Comparison of ENCODE assay signal across 1 worm cellular context in genomic region chrX:8136276-8136891, ce11.
TF ChIP-seq lines count a peak whose summit lies in the region.

Gene C02B8.6, minus strand, starts transcription at chrX:8136326.

TF ChIP-seq in whole organism, L1 larva, 84 proteins besides CTCF, POLR2A, EP300 and RAD21 (continued from another document):
- TF ChIP-seq pag-3 (tag; optimal IDR thresholded peaks at IDR 0.05; lab: Kevin White, UChicago; ENCODE audit: borderline replicate concordance, insufficient read depth) (no peak), lsy-2 (tag; optimal IDR thresholded peaks at IDR 0.05; lab: Kevin White, UChicago) (peak; percentile 9 to 65), egl-27 (tag; optimal IDR thresholded peaks at IDR 0.05; lab: Kevin White, UChicago) (no peak), zip-4 (GFP tag; optimal IDR thresholded peaks at IDR 0.05; lab: Kevin White, UChicago) (no peak), nhr-28 (tag; optimal IDR thresholded peaks at IDR 0.05; lab: Kevin White, UChicago) (no peak), vab-15 (tag; optimal IDR thresholded peaks at IDR 0.05; lab: Kevin White, UChicago) (no peak), aha-1 (tag; optimal IDR thresholded peaks at IDR 0.05; lab: Kevin White, UChicago) (no peak), C34B4.2 (tag; optimal IDR thresholded peaks at IDR 0.05; lab: Kevin White, UChicago) (no peak), alr-1 (tag; optimal IDR thresholded peaks at IDR 0.05; lab: Kevin White, UChicago; ENCODE audit: borderline replicate concordance) (no peak), aly-2 (tag; optimal IDR thresholded peaks at IDR 0.05; lab: Kevin White, UChicago) (no peak), nhr-84 (tag; optimal IDR thresholded peaks at IDR 0.05; lab: Kevin White, UChicago) (no peak), skn-1 (tag; optimal IDR thresholded peaks at IDR 0.05; lab: Kevin White, UChicago) (no peak), nhr-85 (tag; lab: Kevin White, UChicago) (no peak), hlh-4 (tag; optimal IDR thresholded peaks at IDR 0.05; lab: Kevin White, UChicago) (no peak), nhr-71 (tag; optimal IDR thresholded peaks at IDR 0.05; lab: Kevin White, UChicago) (peak; percentile 50), elt-3 (tag; optimal IDR thresholded peaks at IDR 0.05; lab: Kevin White, UChicago) (peak in 1 of 6 experiments; percentile 21), irx-1 (tag; optimal IDR thresholded peaks at IDR 0.05; lab: Kevin White, UChicago) (peak; percentile 17), hpl-2 (GFP tag; optimal IDR thresholded peaks at IDR 0.05; lab: Kevin White, UChicago) (no peak), grh-1 (GFP tag; IDR thresholded peaks at IDR 0.05; lab: Robert Waterston, UW) (no peak), ceh-8 (GFP tag; optimal IDR thresholded peaks at IDR 0.05; lab: Kevin White, UChicago) (no peak), mab-9 (GFP tag; IDR thresholded peaks at IDR 0.05; lab: Robert Waterston, UW) (no peak), dsc-1 (tag; optimal IDR thresholded peaks at IDR 0.05; lab: Kevin White, UChicago) (peak; percentile 13), C16A3.4 (tag; optimal IDR thresholded peaks at IDR 0.05; lab: Kevin White, UChicago) (peak; percentile 42), ztf-11 (tag; optimal IDR thresholded peaks at IDR 0.05; lab: Kevin White, UChicago) (no peak), nhr-11 (tag; optimal IDR thresholded peaks at IDR 0.05; lab: Kevin White, UChicago) (no peak), efl-3 (GFP tag; optimal IDR thresholded peaks at IDR 0.05; lab: Kevin White, UChicago) (no peak), snpc-4 (tag; optimal IDR thresholded peaks at IDR 0.05; lab: Kevin White, UChicago) (no peak), unc-98 (GFP tag; IDR thresholded peaks at IDR 0.05; lab: Robert Waterston, UW) (no peak), nhr-237 (tag; optimal IDR thresholded peaks at IDR 0.05; lab: Kevin White, UChicago) (no peak), isw-1 (GFP tag; IDR thresholded peaks at IDR 0.05; lab: Robert Waterston, UW) (no peak), fos-1 (tag; optimal IDR thresholded peaks at IDR 0.05; lab: Kevin White, UChicago) (no peak), rnt-1 (tag; optimal IDR thresholded peaks at IDR 0.05; lab: Kevin White, UChicago) (peak; percentile 27), ceh-90 (tag; optimal IDR thresholded peaks at IDR 0.05; lab: Kevin White, UChicago) (no peak), sptf-1 (tag; optimal IDR thresholded peaks at IDR 0.05; lab: Kevin White, UChicago) (no peak), tbx-2 (tag; optimal IDR thresholded peaks at IDR 0.05; lab: Kevin White, UChicago) (no peak), nhr-19 (GFP tag; conservative IDR thresholded peaks at IDR 0.05; lab: Robert Waterston, UW) (no peak), C04F5.9 (tag; optimal IDR thresholded peaks at IDR 0.05; lab: Kevin White, UChicago) (no peak), hlh-17 (GFP tag; optimal IDR thresholded peaks at IDR 0.05; lab: Kevin White, UChicago; ENCODE audit: borderline replicate concordance) (no peak), egl-13 (tag; optimal IDR thresholded peaks at IDR 0.05; lab: Kevin White, UChicago) (no peak), fkh-8 (tag; optimal IDR thresholded peaks at IDR 0.05; lab: Kevin White, UChicago) (no peak), jun-1 (tag; optimal IDR thresholded peaks at IDR 0.05; lab: Kevin White, UChicago) (no peak), zag-1 (tag; optimal IDR thresholded peaks at IDR 0.05; lab: Kevin White, UChicago) (no peak), nhr-90 (tag; optimal IDR thresholded peaks at IDR 0.05; lab: Kevin White, UChicago; ENCODE audit: poor library complexity) (no peak), sup-37 (GFP tag; optimal IDR thresholded peaks at IDR 0.05; lab: Kevin White, UChicago) (no peak), ztf-4 (tag; optimal IDR thresholded peaks at IDR 0.05; lab: Kevin White, UChicago) (no peak), unc-62 (GFP tag; optimal IDR thresholded peaks at IDR 0.05; lab: Kevin White, UChicago) (no peak), nhr-77 (tag; optimal IDR thresholded peaks at IDR 0.05; lab: Kevin White, UChicago) (no peak), swsn-7 (tag; optimal IDR thresholded peaks at IDR 0.05; lab: Kevin White, UChicago) (peak; percentile 40), unc-86 (tag; optimal IDR thresholded peaks at IDR 0.05; lab: Kevin White, UChicago) (no peak), fkh-4 (tag; optimal IDR thresholded peaks at IDR 0.05; lab: Kevin White, UChicago; ENCODE audit: borderline replicate concordance) (no peak), pqm-1 (tag; optimal IDR thresholded peaks at IDR 0.05; lab: Kevin White, UChicago) (no peak), lir-3 (tag; optimal IDR thresholded peaks at IDR 0.05; lab: Kevin White, UChicago; ENCODE audit: poor library complexity) (no peak)
TF ChIP-seq in whole organism, L1 larva: peak in this region for 22.
